Worm (Caenorhabditis elegans): Measurements from ENCODE around the gene trx-3.

trx-3 gene

ce11 chrIV:4506637-4507036 lies 19.8 kb downstream of the trx-3 start, which contains the start of gene gbb-2:
Gene gbb-2 (minus strand): TSS chrIV:4506748.
- TF ChIP-seq sma-9 (GFP tag; optimal IDR thresholded peaks at IDR 0.05) (peak; percentile 20), sma-9 (tag; optimal IDR thresholded peaks at IDR 0.05) (no peak), lsy-2 (tag; optimal IDR thresholded peaks at IDR 0.05) (peak in 1 of 2 experiments; percentile 11), ztf-11 (tag; optimal IDR thresholded peaks at IDR 0.05) (no peak), sem-4 (tag; optimal IDR thresholded peaks at IDR 0.05) (no peak), F13H6.1 (tag; optimal IDR thresholded peaks at IDR 0.05) (peak; percentile 66), lin-39 (tag; optimal IDR thresholded peaks at IDR 0.05) (no peak), mab-5 (tag; optimal IDR thresholded peaks at IDR 0.05) (no peak)

- TF ChIP-seq nhr-11 (tag; optimal IDR thresholded peaks at IDR 0.05) = no peak
- peak; percentile 14 for TF ChIP-seq crh-2 (tag; optimal IDR thresholded peaks at IDR 0.05)
- no peak for TF ChIP-seq ceh-82 (tag; optimal IDR thresholded peaks at IDR 0.05)
- no peak for TF ChIP-seq F13H6.1 (tag; optimal IDR thresholded peaks at IDR 0.05)
- TF ChIP-seq sma-9 (GFP tag; optimal IDR thresholded peaks at IDR 0.05) = no peak
- no peak for TF ChIP-seq sma-9 (tag; optimal IDR thresholded peaks at IDR 0.05)
- no peak for TF ChIP-seq C34F6.9 (tag; optimal IDR thresholded peaks at IDR 0.05)
- peak; percentile 32 for TF ChIP-seq unc-55 (GFP tag; optimal IDR thresholded peaks at IDR 0.05)
- no peak for TF ChIP-seq nhr-237 (tag; optimal IDR thresholded peaks at IDR 0.05)
- no peak for TF ChIP-seq blmp-1 (tag; optimal IDR thresholded peaks at IDR 0.05; ENCODE audit: insufficient read depth)
- no peak for TF ChIP-seq nhr-25 (tag; optimal IDR thresholded peaks at IDR 0.05)
- no peak for TF ChIP-seq dmd-4 (tag; optimal IDR thresholded peaks at IDR 0.05)
- TF ChIP-seq skn-1 (tag; optimal IDR thresholded peaks at IDR 0.05) = no peak
- no peak for TF ChIP-seq alr-1 (tag; optimal IDR thresholded peaks at IDR 0.05)
Observed at ce11 chrIV:4511259-4511890, 24.5 kb downstream of the trx-3 start, which contains the start of the genes rfth-1 and ZK180.8. Gene rfth-1 (minus strand): TSS chrIV:4511309. Gene ZK180.8 (minus strand): TSS chrIV:4511724.

DNA sequence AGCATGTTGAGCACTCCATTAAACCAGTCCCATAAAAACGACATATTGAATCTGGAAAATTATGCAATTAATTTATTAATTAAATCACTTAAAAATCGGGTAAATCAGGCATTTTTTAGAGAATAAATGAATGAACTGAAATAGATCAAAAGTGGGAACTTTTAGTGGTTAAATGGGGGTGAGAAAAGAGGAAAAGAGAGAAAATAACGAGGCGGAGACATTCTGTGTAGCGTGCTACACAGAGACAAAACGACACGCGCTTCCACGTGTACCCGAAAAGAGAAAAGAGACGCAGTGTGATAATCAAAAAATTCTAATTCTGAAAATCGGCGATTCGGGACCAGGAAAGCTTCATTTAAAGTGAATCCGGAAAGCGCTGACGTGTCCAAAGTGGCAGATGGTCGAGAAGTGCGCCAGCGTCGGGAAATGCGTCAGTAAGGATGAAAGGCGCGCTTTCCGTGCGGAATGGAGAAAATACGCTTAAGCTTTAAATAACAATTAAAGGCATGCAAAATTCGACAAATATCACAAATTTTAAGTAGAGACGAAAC lies 26.5 kb downstream of the trx-3 start, which contains the start of gene sar-1:
TSS of gene sar-1 (minus strand) at position 51 of the 551 bp plus-strand sequence.
- TF ChIP-seq nhr-12 (tag; optimal IDR thresholded peaks at IDR 0.05) (no peak), C34F6.9 (tag; optimal IDR thresholded peaks at IDR 0.05) (peak; percentile 89), F13H6.1 (tag; optimal IDR thresholded peaks at IDR 0.05) (peak; percentile 80), elt-3 (tag; optimal IDR thresholded peaks at IDR 0.05) (no peak), unc-55 (GFP tag; optimal IDR thresholded peaks at IDR 0.05) (peak; percentile 84), Y55F3AM.14 (GFP tag; optimal IDR thresholded peaks at IDR 0.05) (no peak), nhr-25 (tag; optimal IDR thresholded peaks at IDR 0.05) (peak; percentile 73), ama-1 (optimal IDR thresholded peaks at IDR 0.05) (no peak), gmeb-1 (tag; optimal IDR thresholded peaks at IDR 0.05) (peak; percentile 82), ztf-1 (GFP tag; conservative IDR thresholded peaks at IDR 0.05) (no peak), sma-9 (GFP tag; optimal IDR thresholded peaks at IDR 0.05) (peak; percentile 82), sma-9 (tag; optimal IDR thresholded peaks at IDR 0.05) (no peak), R02D3.7 (tag; optimal IDR thresholded peaks at IDR 0.05) (peak; percentile 32), crh-2 (tag; optimal IDR thresholded peaks at IDR 0.05) (peak; percentile 94), zag-1 (tag; optimal IDR thresholded peaks at IDR 0.05) (peak; percentile 26), nhr-21 (tag; optimal IDR thresholded peaks at IDR 0.05) (peak; percentile 82), fos-1 (tag; optimal IDR thresholded peaks at IDR 0.05) (peak; percentile 55), nhr-10 (tag; optimal IDR thresholded peaks at IDR 0.05) (peak; percentile 49), mab-5 (tag; optimal IDR thresholded peaks at IDR 0.05) (peak; percentile 63), egl-27 (tag; optimal IDR thresholded peaks at IDR 0.05) (peak; percentile 55), sem-4 (tag; optimal IDR thresholded peaks at IDR 0.05) (peak; percentile 6), peb-1 (tag; optimal IDR thresholded peaks at IDR 0.05) (no peak), nhr-129 (tag; optimal IDR thresholded peaks at IDR 0.05) (peak; percentile 65), mdl-1 (tag; optimal IDR thresholded peaks at IDR 0.05) (peak in 1 of 2 experiments; percentile 60), ztf-4 (tag; optimal IDR thresholded peaks at IDR 0.05) (peak; percentile 25), sma-3 (GFP tag; optimal IDR thresholded peaks at IDR 0.05) (peak; percentile 69), lin-11 (tag; optimal IDR thresholded peaks at IDR 0.05) (peak; percentile 72), nhr-6 (tag; optimal IDR thresholded peaks at IDR 0.05) (peak; percentile 31), dmd-4 (tag; optimal IDR thresholded peaks at IDR 0.05) (no peak), lsy-2 (tag; optimal IDR thresholded peaks at IDR 0.05) (peak; percentile 88 to 93)

Data from whole organism, L2 larva.